Worm (Caenorhabditis elegans) whole organism, early embryonic: ENCODE measurements around the gene C39F7.5.
A peak's percentile ranks its signal among the peaks of the same experiment; 100 is the strongest.

ENCODE experiments used
- B0310.2 ChIP-seq: sonication (generic microtip); optimal IDR thresholded peaks from 2 replicates; lab custom pipeline; 2016; ENCODE audit warnings: mild to moderate bottlenecking, missing genetic modification characterization, missing compliant biosample characterization
- F13C5.2 ChIP-seq: sonication (generic microtip); optimal IDR thresholded peaks from 2 replicates; lab custom pipeline; 2017; ENCODE audit warnings: mild to moderate bottlenecking, missing genetic modification characterization, inconsistent platforms, missing compliant biosample characterization
- aly-1 ChIP-seq: sonication (generic microtip); optimal IDR thresholded peaks from 2 replicates; lab custom pipeline; 2016; ENCODE audit warnings: missing genetic modification characterization, missing compliant biosample characterization
- ama-1 ChIP-seq: fragments of 150-350 bp; optimal IDR thresholded peaks from 2 replicates; lab custom pipeline; 2014
- ceh-13 ChIP-seq: fragments of 200-800 bp; sonication (Bioruptor generic); optimal IDR thresholded peaks from 2 replicates; lab custom pipeline; 2018; ENCODE audit warnings: mild to moderate bottlenecking, missing genetic modification characterization, missing compliant biosample characterization
- ceh-36 ChIP-seq: sonication (generic microtip); optimal IDR thresholded peaks from 2 replicates; lab custom pipeline; 2016; ENCODE audit warnings: missing genetic modification characterization, inconsistent platforms, missing compliant biosample characterization
- ets-7 ChIP-seq: sonication (generic microtip); optimal IDR thresholded peaks from 2 replicates; lab custom pipeline; 2016; ENCODE audit warnings: missing genotype, missing genetic modification characterization, missing compliant biosample characterization
- flt-1 ChIP-seq: fragments of 200-800 bp; sonication (Bioruptor generic); IDR thresholded peaks from 2 replicates; pipeline ENCODE4 v1.3.6; 2022; ENCODE audit warnings: missing genetic modification characterization, missing compliant biosample characterization
- hmbx-1 ChIP-seq: sonication (generic microtip); optimal IDR thresholded peaks from 2 replicates; lab custom pipeline; 2016; ENCODE audit warnings: mild to moderate bottlenecking, missing genetic modification characterization, missing compliant biosample characterization
- hmg-4 ChIP-seq: fragments of 200-800 bp; sonication (Bioruptor generic); optimal IDR thresholded peaks from 2 replicates; lab custom pipeline; 2018; ENCODE audit warnings: mild to moderate bottlenecking, missing genetic modification characterization, missing compliant biosample characterization
- hnd-1 ChIP-seq: sonication (generic microtip); optimal IDR thresholded peaks from 2 replicates; lab custom pipeline; 2016; ENCODE audit warnings: missing genetic modification characterization, missing compliant biosample characterization
- pes-1 ChIP-seq: fragments of 200-800 bp; sonication (Bioruptor generic); IDR thresholded peaks from 2 replicates; pipeline ENCODE4 v1.3.6; 2022; ENCODE audit warnings: missing genetic modification reagents, missing genetic modification characterization, missing compliant biosample characterization
- scrt-1 ChIP-seq: fragments of 200-800 bp; sonication (Bioruptor generic); IDR thresholded peaks from 2 replicates; pipeline ENCODE4 v1.3.6; 2022; ENCODE audit warnings: missing genetic modification characterization, missing compliant biosample characterization
- sea-1 ChIP-seq: fragments of 200-800 bp; sonication (Bioruptor generic); conservative IDR thresholded peaks from 2 replicates; pipeline ENCODE4 v1.3.6; 2022; ENCODE audit warnings: missing genetic modification characterization, missing compliant biosample characterization
- tbx-11 ChIP-seq: fragments of 200-800 bp; sonication (Bioruptor generic); IDR thresholded peaks from 2 replicates; pipeline ENCODE4 v1.3.6; 2022; ENCODE audit warnings: missing genetic modification characterization, missing compliant biosample characterization
- tbx-37 ChIP-seq: fragments of 200-800 bp; sonication (Bioruptor generic); conservative IDR thresholded peaks from 2 replicates; pipeline ENCODE4 v1.3.6; 2022; ENCODE audit warnings: missing genetic modification reagents, missing genetic modification characterization, missing compliant biosample characterization
- tra-4 ChIP-seq: sonication (generic microtip); optimal IDR thresholded peaks from 2 replicates; lab custom pipeline; 2017; ENCODE audit warnings: missing genetic modification characterization, missing compliant biosample characterization

Gene C39F7.5

DNA sequence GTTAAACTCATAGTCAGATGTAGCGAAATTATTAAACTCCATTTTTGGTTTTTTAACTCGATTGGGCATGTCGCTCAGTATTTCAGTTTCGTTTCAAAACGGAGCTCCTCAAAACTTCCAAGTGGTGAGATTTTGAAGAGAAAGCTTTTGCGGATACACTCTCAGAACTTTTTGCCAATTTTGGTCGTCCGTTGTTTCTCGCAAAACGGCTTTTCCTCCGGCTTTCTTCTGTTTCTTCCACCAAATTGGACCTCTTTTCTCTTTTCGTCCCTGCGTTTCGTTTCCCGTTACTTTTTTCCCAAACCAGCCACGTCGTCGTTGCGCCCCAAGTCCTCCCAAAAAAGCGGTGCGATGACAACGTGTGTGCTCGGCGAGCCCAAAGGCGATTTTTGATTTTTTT, 4.5 kb upstream of the C39F7.5 start, which contains the start of gene C39F7.1:
Gene C39F7.1, plus strand, starts transcription at position 301 of the 400 bp plus-strand sequence.
- TF ChIP-seq tbx-37 (GFP tag; lab: Robert Waterston, UW) = no peak
- no peak for TF ChIP-seq hnd-1 (tag; lab: Kevin White, UChicago)
- no peak for TF ChIP-seq ets-7
- TF ChIP-seq ceh-36 (tag; lab: Kevin White, UChicago) = no peak
- no peak for TF ChIP-seq ceh-13
- no peak for TF ChIP-seq tra-4 (tag; lab: Kevin White, UChicago)
- TF ChIP-seq scrt-1 (GFP tag; lab: Robert Waterston, UW) = no peak
- TF ChIP-seq flt-1 (GFP tag; lab: Robert Waterston, UW) = no peak
- no peak for TF ChIP-seq F13C5.2
- no peak for TF ChIP-seq ama-1 (lab: Kevin White, UChicago)
- no peak for TF ChIP-seq hmbx-1 (tag; lab: Kevin White, UChicago)
- TF ChIP-seq hmg-4 = no peak
- no peak for TF ChIP-seq pes-1 (GFP tag; lab: Robert Waterston, UW)
- no peak for TF ChIP-seq tbx-11 (GFP tag; lab: Robert Waterston, UW)
- no peak for TF ChIP-seq sea-1 (GFP tag; lab: Robert Waterston, UW)
- TF ChIP-seq aly-1 = no peak

DNA sequence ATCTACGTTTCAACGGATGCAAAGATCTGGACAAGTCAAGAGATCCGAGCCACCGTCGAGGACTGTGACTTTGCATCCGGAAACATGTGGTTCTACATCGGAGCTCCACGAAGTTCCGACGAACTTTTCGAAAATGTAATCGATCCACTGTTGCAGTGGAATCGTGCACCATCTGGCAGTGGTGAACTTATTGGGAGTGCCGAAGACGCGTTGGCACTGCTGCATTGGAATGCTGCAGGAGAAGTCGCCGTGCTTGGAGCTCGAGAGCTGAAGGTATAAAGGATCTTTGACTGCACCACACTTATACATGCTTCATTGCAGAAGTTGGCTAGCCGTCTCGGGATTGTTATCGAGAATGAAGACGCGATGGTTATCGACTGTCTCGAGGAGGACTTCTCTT, 2.5 kb upstream of the C39F7.5 start:
- TF ChIP-seq flt-1 (GFP tag; lab: Robert Waterston, UW) (no peak), sea-1 (GFP tag; lab: Robert Waterston, UW) (no peak), tra-4 (tag; lab: Kevin White, UChicago) (no peak), hmbx-1 (tag; lab: Kevin White, UChicago) (no peak), ceh-13 (no peak), aly-1 (no peak), ets-7 (no peak), tbx-37 (GFP tag; lab: Robert Waterston, UW) (no peak), ceh-36 (tag; lab: Kevin White, UChicago) (no peak), B0310.2 (tag; lab: Kevin White, UChicago) (no peak), F13C5.2 (no peak), tbx-11 (GFP tag; lab: Robert Waterston, UW) (no peak)

DNA sequence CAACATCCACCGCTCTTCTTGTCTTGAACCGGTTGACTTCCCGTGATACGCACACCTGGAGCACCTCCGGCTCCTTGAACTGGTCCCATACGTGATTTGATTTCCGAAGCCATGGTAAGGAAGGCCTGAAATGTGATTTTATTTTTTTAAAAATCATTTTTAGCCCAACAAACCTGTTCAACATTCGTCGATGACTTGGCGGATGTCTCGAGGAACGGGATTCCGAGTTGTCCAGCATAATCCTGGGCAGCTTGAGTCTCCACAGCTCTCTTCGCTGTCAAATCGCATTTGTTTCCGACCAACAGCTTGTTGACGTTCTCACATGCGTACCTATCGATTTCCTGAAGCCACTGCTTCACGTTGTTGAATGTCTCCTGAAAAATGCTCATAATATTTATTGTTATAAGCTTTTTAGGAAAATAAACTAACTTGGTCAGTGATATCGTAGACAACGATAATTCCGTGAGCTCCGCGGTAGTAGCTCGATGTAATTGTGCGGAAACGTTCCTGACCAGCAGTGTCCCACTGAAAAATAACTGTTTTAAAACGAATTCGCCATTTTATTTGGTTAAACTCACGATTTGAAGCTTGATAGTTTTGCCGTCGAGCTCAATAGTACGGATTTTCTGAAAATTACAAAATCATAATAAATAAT, 1.4 kb upstream of the C39F7.5 start:
- no peak for TF ChIP-seq hmg-4
- no peak for TF ChIP-seq B0310.2 (tag; lab: Kevin White, UChicago)
- TF ChIP-seq sea-1 (GFP tag; lab: Robert Waterston, UW) = no peak

- TF ChIP-seq ama-1 (lab: Kevin White, UChicago) (no peak), tra-4 (tag; lab: Kevin White, UChicago) (no peak), hmbx-1 (tag; lab: Kevin White, UChicago) (no peak), ceh-13 (no peak), ets-7 (no peak), ceh-36 (tag; lab: Kevin White, UChicago) (peak; percentile 80)
These were observed 2.0 kb downstream of the C39F7.5 start for ce11 chrV:1266540-1266939.

DNA sequence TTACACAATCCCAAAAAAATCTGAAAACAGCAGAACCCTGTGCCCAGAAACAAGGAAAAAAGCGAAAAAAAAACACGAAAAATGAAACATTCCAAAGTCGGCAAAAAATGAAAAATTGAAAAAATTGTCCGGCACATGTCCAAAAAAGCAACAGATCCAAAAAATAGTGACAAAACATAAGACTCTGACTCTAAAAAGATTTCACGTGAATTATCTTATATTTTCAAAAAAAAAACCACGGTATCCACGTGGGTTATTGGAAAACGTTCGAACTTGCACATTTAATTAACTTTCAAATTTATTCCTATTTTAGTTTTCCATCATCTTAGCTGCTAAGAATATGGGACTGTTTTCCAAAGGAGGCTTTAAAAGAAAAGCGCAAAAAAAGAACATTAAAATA, 6.0 kb downstream of the C39F7.5 start, which contains the start of gene Y75B7B.1:
Gene Y75B7B.1, plus strand, starts transcription at position 301 of the 400 bp plus-strand sequence.
- TF ChIP-seq ama-1 (lab: Kevin White, UChicago) (no peak), ceh-13 (no peak), hmbx-1 (tag; lab: Kevin White, UChicago) (no peak), aly-1 (no peak), pes-1 (GFP tag; lab: Robert Waterston, UW) (no peak), ceh-36 (tag; lab: Kevin White, UChicago) (no peak), ets-7 (no peak), sea-1 (GFP tag; lab: Robert Waterston, UW) (no peak), tbx-11 (GFP tag; lab: Robert Waterston, UW) (no peak), tra-4 (tag; lab: Kevin White, UChicago) (no peak), flt-1 (GFP tag; lab: Robert Waterston, UW) (no peak), B0310.2 (tag; lab: Kevin White, UChicago) (no peak)

DNA sequence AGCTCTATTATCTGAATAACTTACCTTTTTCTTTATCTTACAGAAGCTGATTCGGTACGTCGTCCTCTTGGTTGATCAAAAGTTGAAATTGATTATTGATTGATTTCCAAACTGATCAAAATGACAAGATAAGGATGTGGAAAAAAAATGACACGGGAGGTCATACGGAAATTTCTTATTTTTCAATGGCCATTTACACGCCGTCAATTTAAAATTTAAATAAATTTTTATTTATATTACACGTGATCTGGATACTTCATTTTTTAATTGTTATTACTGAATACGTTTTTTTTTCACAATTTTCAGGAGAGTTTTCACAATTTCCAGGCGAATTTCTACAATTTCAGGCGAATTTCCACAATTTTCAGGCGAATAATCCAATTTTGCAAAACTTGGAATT, 11.4 kb downstream of the C39F7.5 start, which contains the start of gene Y75B7B.2:
Gene Y75B7B.2, minus strand, starts transcription at position 101 of the 400 bp plus-strand sequence.
- TF ChIP-seq hmg-4 = no peak
- no peak for TF ChIP-seq tra-4 (tag; lab: Kevin White, UChicago)
- TF ChIP-seq ceh-36 (tag; lab: Kevin White, UChicago) = no peak
- TF ChIP-seq ama-1 (lab: Kevin White, UChicago) = no peak
- TF ChIP-seq sea-1 (GFP tag; lab: Robert Waterston, UW) = no peak
- no peak for TF ChIP-seq ceh-13
- no peak for TF ChIP-seq hnd-1 (tag; lab: Kevin White, UChicago)
- no peak for TF ChIP-seq F13C5.2
- TF ChIP-seq flt-1 (GFP tag; lab: Robert Waterston, UW) = no peak
- TF ChIP-seq B0310.2 (tag; lab: Kevin White, UChicago) = no peak
- TF ChIP-seq tbx-37 (GFP tag; lab: Robert Waterston, UW) = no peak
- TF ChIP-seq aly-1 = no peak
- TF ChIP-seq scrt-1 (GFP tag; lab: Robert Waterston, UW) = no peak
- no peak for TF ChIP-seq pes-1 (GFP tag; lab: Robert Waterston, UW)
- TF ChIP-seq ets-7 = no peak

DNA sequence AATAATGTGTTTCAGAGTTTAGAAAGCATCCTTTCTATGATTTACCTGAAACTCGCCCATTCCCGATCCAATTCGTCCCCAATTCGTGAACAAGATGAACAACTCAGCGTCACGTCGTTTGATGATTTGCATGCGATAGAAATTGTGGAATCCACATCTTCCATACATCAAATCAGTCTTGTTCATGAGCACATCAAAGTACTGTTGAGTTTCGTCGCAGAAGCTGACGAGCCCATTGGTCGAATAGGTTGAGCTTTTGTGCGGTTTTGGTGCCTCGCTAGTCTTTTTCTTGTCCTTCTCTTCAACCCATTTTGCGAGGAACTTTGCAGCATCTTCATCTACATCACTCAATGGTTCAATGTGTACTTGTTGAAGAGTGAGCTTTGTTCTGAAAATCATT, 13.4 kb downstream of the C39F7.5 start:
- no peak for TF ChIP-seq aly-1
- no peak for TF ChIP-seq F13C5.2
- no peak for TF ChIP-seq ceh-36 (tag; lab: Kevin White, UChicago)
- TF ChIP-seq ama-1 (lab: Kevin White, UChicago) = no peak
- TF ChIP-seq hmg-4 = no peak
- no peak for TF ChIP-seq ets-7
- no peak for TF ChIP-seq tbx-11 (GFP tag; lab: Robert Waterston, UW)
- TF ChIP-seq sea-1 (GFP tag; lab: Robert Waterston, UW) = no peak
- TF ChIP-seq tra-4 (tag; lab: Kevin White, UChicago) = no peak
- no peak for TF ChIP-seq tbx-37 (GFP tag; lab: Robert Waterston, UW)
